Worm (Caenorhabditis elegans) whole organism, mixed stage, embryonic: ENCODE measurements around the gene R05D3.12.

ENCODE experiments used
- ceh-83 ChIP-seq: fragments of 200-800 bp; sonication (Bioruptor generic); optimal IDR thresholded peaks from 2 replicates; lab custom pipeline; 2018; ENCODE audit warnings: mild to moderate bottlenecking, missing genetic modification characterization, missing compliant biosample characterization
- elt-3 ChIP-seq: fragments of 150-350 bp; optimal IDR thresholded peaks from 2 replicates; lab custom pipeline; 2014; ENCODE audit warnings: missing biosample characterization, missing genetic modification characterization
- lin-13 ChIP-seq: fragments of 150-350 bp; optimal IDR thresholded peaks from 2 replicates; lab custom pipeline; 2014; ENCODE audit warnings: missing biosample characterization, missing genetic modification characterization
- lsy-2 ChIP-seq: fragments of 150-350 bp; optimal IDR thresholded peaks from 2 replicates; lab custom pipeline; 2014; ENCODE audit warnings: missing biosample characterization, missing genetic modification characterization
- mep-1 ChIP-seq: fragments of 150-350 bp; optimal IDR thresholded peaks from 2 replicates; lab custom pipeline; 2017; ENCODE audit warnings: missing biosample characterization, missing genetic modification reagents, missing genetic modification characterization, inconsistent platforms
- nhr-2 ChIP-seq: fragments of 150-350 bp; optimal IDR thresholded peaks from 2 replicates; lab custom pipeline; 2014; ENCODE audit warnings: missing biosample characterization, missing genetic modification characterization
- nhr-28 ChIP-seq: fragments of 150-350 bp; optimal IDR thresholded peaks from 2 replicates; lab custom pipeline; 2014; ENCODE audit warnings: missing biosample characterization, missing genetic modification characterization
- nhr-76 ChIP-seq: sonication (generic microtip); optimal IDR thresholded peaks from 2 replicates; lab custom pipeline; 2017; ENCODE audit warnings: missing biosample characterization, missing genetic modification characterization
- pha-4 ChIP-seq: fragments of 150-350 bp; optimal IDR thresholded peaks from 2 replicates; lab custom pipeline; 2018; ENCODE audit warnings: missing biosample characterization, missing genetic modification reagents, missing genetic modification characterization
- sem-2 ChIP-seq: fragments of 200-800 bp; sonication (Bioruptor generic); optimal IDR thresholded peaks from 2 replicates; lab custom pipeline; 2018; ENCODE audit warnings: mild to moderate bottlenecking, missing genetic modification characterization, missing compliant biosample characterization
- snpc-4 ChIP-seq: fragments of 150-350 bp; optimal IDR thresholded peaks from 2 replicates; lab custom pipeline; 2014; ENCODE audit warnings: missing biosample characterization, missing genetic modification characterization
- sptf-1 ChIP-seq: sonication (generic microtip); optimal IDR thresholded peaks from 2 replicates; lab custom pipeline; 2017; ENCODE audit warnings: mild to moderate bottlenecking, missing genetic modification characterization, moderate library complexity, missing compliant biosample characterization
- unc-62 ChIP-seq: fragments of 150-350 bp; optimal IDR thresholded peaks from 2 replicates; lab custom pipeline; 2014; ENCODE audit warnings: missing biosample characterization, missing genetic modification reagents, missing genetic modification characterization

DNA sequence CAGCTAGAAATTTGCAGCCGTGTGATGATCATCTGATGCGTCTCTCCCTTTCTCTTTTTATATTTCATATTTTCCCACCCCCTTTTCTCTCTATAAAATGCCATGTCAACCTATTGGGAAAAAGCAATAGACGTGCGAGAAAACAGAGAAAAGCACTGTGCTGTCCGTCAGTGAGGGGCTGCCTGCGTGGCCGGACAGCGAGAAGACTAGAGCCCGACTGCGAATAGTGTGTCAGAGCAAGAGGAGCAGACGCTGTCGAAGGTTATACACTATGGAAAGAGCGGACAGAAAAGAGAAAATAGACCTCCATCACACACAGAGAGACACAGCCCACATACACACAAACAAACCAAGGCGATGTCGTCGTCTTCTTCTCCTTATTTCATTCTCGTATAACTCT is 44.3 kb downstream of the R05D3.12 start:
- no peak for TF ChIP-seq lin-13 (tag; lab: Kevin White, UChicago)
- TF ChIP-seq elt-3 = no peak
- no peak for TF ChIP-seq snpc-4 (tag; lab: Kevin White, UChicago)
- TF ChIP-seq lsy-2 (tag; lab: Kevin White, UChicago) = peak; percentile 29
- TF ChIP-seq unc-62 = peak; percentile 48
- TF ChIP-seq nhr-76 (tag; lab: Kevin White, UChicago) = no peak
- TF ChIP-seq mep-1 (tag; lab: Kevin White, UChicago) = peak; percentile 36
- no peak for TF ChIP-seq sem-2
- TF ChIP-seq pha-4 (tag; lab: Kevin White, UChicago) = peak; percentile 21
- TF ChIP-seq ceh-83 (GFP tag; lab: Kevin White, UChicago) = no peak
- TF ChIP-seq sptf-1 (tag; lab: Kevin White, UChicago) = peak; percentile 9
- peak; percentile 1 for TF ChIP-seq nhr-2 (tag; lab: Kevin White, UChicago)
- TF ChIP-seq nhr-28 (tag; lab: Kevin White, UChicago) = no peak
